Worm (Caenorhabditis elegans): Measurements from ENCODE around the gene F44E2.3.

ce11 chrIII:8800796-8801083, 28.4 kb downstream of the F44E2.3 start:
- no peak for TF ChIP-seq nhr-11 (tag; optimal IDR thresholded peaks at IDR 0.05)
- no peak for TF ChIP-seq fkh-10 (GFP tag; optimal IDR thresholded peaks at IDR 0.05)
- TF ChIP-seq ceh-82 (tag; optimal IDR thresholded peaks at IDR 0.05): no peak
- no peak for TF ChIP-seq ztf-4 (tag; optimal IDR thresholded peaks at IDR 0.05)
- no peak for TF ChIP-seq nhr-76 (tag; optimal IDR thresholded peaks at IDR 0.05)

Data from whole organism, L3 larva.